Fruit fly (Drosophila melanogaster) whole organism, embryonic: Measurements from ENCODE around the gene crm.

ENCODE experiments used
- Ada2b ChIP-seq: fragments of 200-800 bp; sonication (Bioruptor generic); IDR thresholded peaks from 2 replicates; pipeline ENCODE4 v1.3.6; 2022; ENCODE audit warnings: missing biosample characterization, missing genetic modification characterization
- Atf-2 ChIP-seq: fragments of 200-800 bp; sonication (Bioruptor generic); optimal IDR thresholded peaks from 2 replicates; lab custom pipeline; 2016; ENCODE audit warnings: missing biosample characterization, missing genetic modification characterization
- CG10543 ChIP-seq: fragments of 200-800 bp; sonication (Bioruptor generic); optimal IDR thresholded peaks from 3 replicates; lab custom pipeline; 2017; ENCODE audit warnings: missing biosample characterization, mild to moderate bottlenecking, missing genetic modification characterization, moderate library complexity
- CG12299 ChIP-seq: fragments of 200-800 bp; sonication (Bioruptor generic); optimal IDR thresholded peaks from 2 replicates; lab custom pipeline; 2018; ENCODE audit warnings: missing biosample characterization, mild to moderate bottlenecking, missing genetic modification characterization
- CG15269 ChIP-seq: fragments of 200-800 bp; sonication (Bioruptor generic); optimal IDR thresholded peaks from 2 replicates; lab custom pipeline; 2018; ENCODE audit warnings: missing biosample characterization, mild to moderate bottlenecking, missing genetic modification characterization, moderate library complexity
- CG15514 ChIP-seq: fragments of 200-800 bp; sonication (Bioruptor generic); optimal IDR thresholded peaks from 3 replicates; lab custom pipeline; 2017; ENCODE audit warnings: missing biosample characterization, missing genetic modification characterization, mild to moderate bottlenecking, moderate library complexity, missing genetic modification reagents
- CG18011 ChIP-seq: fragments of 200-800 bp; sonication (Bioruptor generic); optimal IDR thresholded peaks from 2 replicates; lab custom pipeline; 2017; ENCODE audit warnings: missing biosample characterization, missing genetic modification characterization, mild to moderate bottlenecking, moderate library complexity, missing genotype
- CG2116 ChIP-seq: fragments of 200-800 bp; sonication (Bioruptor generic); optimal IDR thresholded peaks from 3 replicates; lab custom pipeline; 2018; ENCODE audit warnings: missing biosample characterization, mild to moderate bottlenecking, missing genetic modification characterization
- CG4328 ChIP-seq: fragments of 200-800 bp; sonication (Bioruptor generic); optimal IDR thresholded peaks from 3 replicates; lab custom pipeline; 2017; ENCODE audit warnings: missing biosample characterization, missing genetic modification reagents, missing genetic modification characterization
- CG4730 ChIP-seq: fragments of 200-800 bp; sonication (Bioruptor generic); IDR thresholded peaks from 2 replicates; pipeline ENCODE4 v1.3.6; 2022; ENCODE audit warnings: missing biosample characterization, missing genetic modification characterization
- CG4820 ChIP-seq: fragments of 200-800 bp; sonication (Bioruptor generic); optimal IDR thresholded peaks from 3 replicates; lab custom pipeline; 2016; ENCODE audit warnings: missing biosample characterization, missing genetic modification characterization
- CG6272 ChIP-seq: fragments of 200-800 bp; sonication (Bioruptor generic); IDR thresholded peaks from 2 replicates; pipeline ENCODE4 v1.3.6; 2022; ENCODE audit warnings: missing biosample characterization, missing genetic modification characterization
- CG9215 ChIP-seq: fragments of 200-800 bp; sonication (Bioruptor generic); IDR thresholded peaks from 2 replicates; pipeline ENCODE4 v1.3.6; 2022; ENCODE audit warnings: missing biosample characterization, missing genetic modification characterization
- CG9797 ChIP-seq: fragments of 200-800 bp; sonication (Bioruptor generic); optimal IDR thresholded peaks from 3 replicates; lab custom pipeline; 2018; ENCODE audit warnings: missing biosample characterization, mild to moderate bottlenecking, missing genetic modification characterization
- Doc3 ChIP-seq: fragments of 200-800 bp; sonication (Bioruptor generic); IDR thresholded peaks from 3 replicates; pipeline ENCODE4 v1.3.6; 2022; ENCODE audit warnings: missing biosample characterization, missing genetic modification characterization; ENCODE audit not compliant: partially characterized antibody
- ERR ChIP-seq: fragments of 200-800 bp; sonication (Bioruptor generic); optimal IDR thresholded peaks from 2 replicates; lab custom pipeline; 2016; ENCODE audit warnings: missing biosample characterization, missing genetic modification characterization
- Elba2 ChIP-seq: fragments of 200-800 bp; sonication (Bioruptor generic); optimal IDR thresholded peaks from 3 replicates; lab custom pipeline; 2016; ENCODE audit warnings: missing biosample characterization, missing genetic modification characterization
- HLH54F ChIP-seq: fragments of 200-800 bp; sonication (Bioruptor generic); optimal IDR thresholded peaks from 3 replicates; lab custom pipeline; 2016; ENCODE audit warnings: missing biosample characterization, missing genetic modification characterization
- HmgD ChIP-seq: fragments of 200-800 bp; sonication (Bioruptor generic); optimal IDR thresholded peaks from 3 replicates; lab custom pipeline; 2016; ENCODE audit warnings: missing biosample characterization, missing genetic modification characterization
- Jarid2 ChIP-seq: fragments of 200-800 bp; sonication (Bioruptor generic); optimal IDR thresholded peaks from 3 replicates; lab custom pipeline; 2017; ENCODE audit warnings: mild to moderate bottlenecking, missing biosample characterization, missing genetic modification reagents, missing genetic modification characterization
- Lpt ChIP-seq: fragments of >200 bp; optimal IDR thresholded peaks from 2 replicates; lab custom pipeline; 2018; ENCODE audit warnings: missing biosample characterization, missing genetic modification characterization
- Max ChIP-seq: fragments of 200-800 bp; sonication (Bioruptor generic); optimal IDR thresholded peaks from 2 replicates; lab custom pipeline; 2016; ENCODE audit warnings: missing biosample characterization, mild to moderate bottlenecking, missing genetic modification characterization
- Med ChIP-seq: fragments of 200-800 bp; sonication (Bioruptor generic); peaks from one replicate; lab custom pipeline; 2016; ENCODE audit warnings: missing biosample characterization, missing genetic modification characterization, mild to moderate bottlenecking, inconsistent platforms, moderate library complexity
- Oli ChIP-seq: fragments of 200-800 bp; sonication (Bioruptor generic); optimal IDR thresholded peaks from 2 replicates; lab custom pipeline; 2018; ENCODE audit warnings: missing biosample characterization, mild to moderate bottlenecking, missing genetic modification characterization, moderate library complexity
- Ptx1 ChIP-seq: fragments of 200-800 bp; sonication (Bioruptor generic); IDR thresholded peaks from 2 replicates; pipeline ENCODE4 v1.3.6; 2022; ENCODE audit warnings: missing biosample characterization, missing genetic modification characterization
- Six4 ChIP-seq: fragments of 200-800 bp; sonication (Bioruptor generic); optimal IDR thresholded peaks from 2 replicates; lab custom pipeline; 2016; ENCODE audit warnings: missing biosample characterization, missing genetic modification characterization
- Spps ChIP-seq: fragments of 200-800 bp; sonication (Bioruptor generic); optimal IDR thresholded peaks from 2 replicates; lab custom pipeline; 2018; ENCODE audit warnings: missing biosample characterization, mild to moderate bottlenecking, missing genetic modification characterization
- YL-1 ChIP-seq: fragments of 200-800 bp; sonication (Bioruptor generic); optimal IDR thresholded peaks from 3 replicates; lab custom pipeline; 2017; ENCODE audit warnings: missing biosample characterization, mild to moderate bottlenecking, missing genetic modification characterization
- al ChIP-seq: fragments of 200-800 bp; sonication (Bioruptor generic); IDR thresholded peaks from 2 replicates; pipeline ENCODE4 v1.3.6; 2022; ENCODE audit warnings: missing biosample characterization, missing genetic modification characterization
- ash1 ChIP-seq: fragments of 200-800 bp; sonication (Bioruptor generic); optimal IDR thresholded peaks from 2 replicates; lab custom pipeline; 2018; ENCODE audit warnings: missing biosample characterization, mild to moderate bottlenecking, missing genetic modification characterization
- br ChIP-seq: fragments of >200 bp; optimal IDR thresholded peaks from 2 replicates; lab custom pipeline; 2017
- chn ChIP-seq: fragments of 200-800 bp; sonication (Bioruptor generic); optimal IDR thresholded peaks from 2 replicates; lab custom pipeline; 2016; ENCODE audit warnings: missing biosample characterization, missing genetic modification characterization
- corto ChIP-seq: fragments of 200-800 bp; sonication (Bioruptor generic); optimal IDR thresholded peaks from 2 replicates; lab custom pipeline; 2016; ENCODE audit warnings: missing biosample characterization, mild to moderate bottlenecking, missing genetic modification characterization, moderate library complexity
- crol ChIP-seq: fragments of 200-800 bp; sonication (Bioruptor generic); IDR thresholded peaks from 2 replicates; pipeline ENCODE4 v1.3.6; 2022; ENCODE audit warnings: missing biosample characterization, missing genetic modification characterization
- dan ChIP-seq: fragments of 200-800 bp; sonication (Bioruptor generic); IDR thresholded peaks from 2 replicates; pipeline ENCODE4 v1.3.6; 2022; ENCODE audit warnings: missing biosample characterization, missing genetic modification characterization
- emc ChIP-seq: fragments of 200-800 bp; sonication (Bioruptor generic); optimal IDR thresholded peaks from 2 replicates; lab custom pipeline; 2016; ENCODE audit warnings: missing biosample characterization, missing genetic modification characterization
- fru ChIP-seq: fragments of >200 bp; optimal IDR thresholded peaks from 2 replicates; lab custom pipeline; 2017
- gem ChIP-seq: fragments of 200-800 bp; sonication (Bioruptor generic); optimal IDR thresholded peaks from 2 replicates; lab custom pipeline; 2019; ENCODE audit warnings: missing biosample characterization, mild to moderate bottlenecking, missing genetic modification characterization, moderate library complexity
- hb ChIP-seq: fragments of 200-800 bp; sonication (Bioruptor generic); IDR thresholded peaks from 3 replicates; pipeline ENCODE4 v1.3.6; 2022; ENCODE audit warnings: missing biosample characterization, missing genetic modification characterization; ENCODE audit not compliant: partially characterized antibody
- hth ChIP-seq: fragments of >200 bp; optimal IDR thresholded peaks from 2 replicates; lab custom pipeline; 2017; ENCODE audit warnings: inconsistent platforms
- knrl ChIP-seq: fragments of 200-800 bp; sonication (Bioruptor generic); IDR thresholded peaks from 3 replicates; pipeline ENCODE4 v1.3.6; 2022; ENCODE audit warnings: missing biosample characterization, missing genetic modification characterization; ENCODE audit not compliant: partially characterized antibody
- nerfin-1 ChIP-seq: fragments of 200-800 bp; sonication (Bioruptor generic); optimal IDR thresholded peaks from 3 replicates; lab custom pipeline; 2019; ENCODE audit warnings: missing biosample characterization, mild to moderate bottlenecking, missing genetic modification characterization, moderate library complexity
- pb ChIP-seq: fragments of 200-800 bp; sonication (Bioruptor generic); optimal IDR thresholded peaks from 3 replicates; lab custom pipeline; 2016; ENCODE audit warnings: missing biosample characterization, missing genetic modification characterization
- phol ChIP-seq: fragments of 200-800 bp; sonication (Bioruptor generic); optimal IDR thresholded peaks from 3 replicates; lab custom pipeline; 2018; ENCODE audit warnings: missing biosample characterization, mild to moderate bottlenecking, missing genetic modification characterization, moderate library complexity
- rib ChIP-seq: fragments of 200-800 bp; sonication (Bioruptor generic); IDR thresholded peaks from 2 replicates; pipeline ENCODE4 v1.3.6; 2022; ENCODE audit warnings: missing biosample characterization, missing genetic modification characterization
- sim ChIP-seq: fragments of 200-800 bp; sonication (Bioruptor generic); IDR thresholded peaks from 2 replicates; pipeline ENCODE4 v1.3.6; 2022; ENCODE audit warnings: missing biosample characterization, missing genetic modification characterization
- tll ChIP-seq, 2 experiments: fragments of 200-800 bp in 1 of 2; fragments of >200 bp in 1 of 2; sonication (Bioruptor generic) in 1 of 2; optimal IDR thresholded peaks; 2 replicates each; lab custom pipeline; 2017 to 2019; ENCODE audit warnings: missing biosample characterization in 2 of 2, missing genetic modification characterization in 2 of 2, mild to moderate bottlenecking in 1 of 2, moderate library complexity in 1 of 2
- tx ChIP-seq: fragments of 200-800 bp; sonication (Bioruptor generic); optimal IDR thresholded peaks from 2 replicates; lab custom pipeline; 2016; ENCODE audit warnings: missing biosample characterization, missing genetic modification characterization
- unc-4 ChIP-seq: fragments of 200-800 bp; sonication (Bioruptor generic); IDR thresholded peaks from 2 replicates; pipeline ENCODE4 v1.3.6; 2022; ENCODE audit warnings: missing biosample characterization, missing genetic modification characterization; ENCODE audit not compliant: partially characterized antibody
- wdn ChIP-seq: fragments of 200-800 bp; sonication (Bioruptor generic); IDR thresholded peaks from 2 replicates; pipeline ENCODE4 v1.3.6; 2022; ENCODE audit warnings: missing biosample characterization, missing genetic modification characterization
- zf30C ChIP-seq: fragments of 200-800 bp; sonication (Bioruptor generic); optimal IDR thresholded peaks from 3 replicates; lab custom pipeline; 2018; ENCODE audit warnings: missing biosample characterization, mild to moderate bottlenecking, missing genetic modification characterization

The crm gene

DNA sequence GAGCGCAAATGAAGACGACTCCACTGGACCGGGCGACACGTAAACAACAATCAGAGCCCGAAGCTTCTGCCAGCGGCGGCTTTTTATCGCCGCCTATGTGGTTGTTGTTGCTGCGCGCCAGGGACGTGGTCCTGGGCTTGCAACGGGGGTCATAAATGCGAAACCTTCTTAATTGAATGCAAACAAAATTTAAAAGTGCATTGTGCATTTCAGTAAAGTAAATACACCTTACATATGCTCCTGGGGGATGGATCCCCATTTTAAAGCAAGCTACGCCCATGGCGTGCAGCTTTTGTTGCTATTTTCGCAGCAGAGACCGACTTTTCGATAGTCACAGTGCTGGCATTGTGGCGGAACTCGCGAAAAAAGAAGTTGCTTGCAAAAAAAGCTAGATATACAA lies 34.9 kb downstream of the crm start, which contains the start of gene Ugalt (continued):
- TF ChIP-seq Atf-2 (peak; percentile 100), ERR (peak; percentile 100), wdn (GFP tag; lab: Robert Waterston, UW) (peak; percentile 100), Six4 (GFP tag; lab: Kevin White, UChicago) (peak; percentile 100), sim (GFP tag; lab: Robert Waterston, UW) (peak; percentile 100), zf30C (GFP tag; lab: Kevin White, UChicago) (peak; percentile 57), fru (lab: Kevin White, UChicago) (no peak), CG9797 (GFP tag; lab: Kevin White, UChicago) (peak; percentile 96), emc (GFP tag; lab: Kevin White, UChicago) (peak; percentile 100), Med (peak; percentile 100), CG15269 (tag; lab: Kevin White, UChicago) (peak; percentile 100), ash1 (GFP tag; lab: Kevin White, UChicago) (peak; percentile 100), Elba2 (GFP tag; lab: Kevin White, UChicago) (peak; percentile 98), CG15514 (GFP tag; lab: Kevin White, UChicago) (peak; percentile 97), br (lab: Kevin White, UChicago) (no peak), Jarid2 (GFP tag; lab: Kevin White, UChicago) (peak; percentile 100), HmgD (GFP tag; lab: Kevin White, UChicago) (peak; percentile 100), CG4730 (GFP tag; lab: Robert Waterston, UW) (peak; percentile 100), CG10543 (GFP tag; lab: Kevin White, UChicago) (peak; percentile 100), CG4328 (peak; percentile 100), CG2116 (GFP tag; lab: Kevin White, UChicago) (peak; percentile 95), CG9215 (GFP tag; lab: Robert Waterston, UW) (peak; percentile 100), knrl (GFP tag; lab: Robert Waterston, UW) (0 out of 3 replicates have a peak, but pooled peaks have one; percentile 34), hb (no peak), CG4820 (GFP tag; lab: Kevin White, UChicago) (peak; percentile 100), pb (peak; percentile 100), Ada2b (GFP tag; lab: Robert Waterston, UW) (peak; percentile 100), Max (peak; percentile 100), phol (tag; lab: Kevin White, UChicago) (peak; percentile 100), al (GFP tag; lab: Robert Waterston, UW) (peak; percentile 100), HLH54F (GFP tag; lab: Kevin White, UChicago) (peak; percentile 100), corto (GFP tag; lab: Kevin White, UChicago) (peak; percentile 100), crol (GFP tag; lab: Robert Waterston, UW) (peak; percentile 97), Oli (tag; lab: Kevin White, UChicago) (peak; percentile 100), rib (GFP tag; lab: Robert Waterston, UW) (peak; percentile 100), Spps (tag; lab: Kevin White, UChicago) (peak; percentile 100), tx (peak; percentile 100), unc-4 (GFP tag; lab: Robert Waterston, UW) (peak; percentile 54; the same call in 1 of the 2 replicates), dan (GFP tag; lab: Robert Waterston, UW) (peak; percentile 100), chn (peak; percentile 100), Ptx1 (GFP tag; lab: Robert Waterston, UW) (peak; percentile 100), CG6272 (peak; percentile 100), YL-1 (GFP tag; lab: Kevin White, UChicago) (peak; percentile 100), Doc3 (GFP tag; lab: Robert Waterston, UW) (no peak), CG12299 (tag; lab: Kevin White, UChicago) (peak; percentile 100), CG18011 (peak; percentile 95), hth (lab: Kevin White, UChicago) (no peak), Lpt (no peak), gem (tag; lab: Kevin White, UChicago) (peak; percentile 100), nerfin-1 (tag; lab: Kevin White, UChicago) (peak; percentile 100), tll (GFP tag; optimal IDR thresholded peaks at IDR 0.05; lab: Kevin White, UChicago) (peak in 1 of 2 experiments; percentile 95)
